Worm (Caenorhabditis elegans) whole organism, young adult: ENCODE measurements around the gene C11E4.8.

ENCODE experiments used
- B0019.2 ChIP-seq: fragments of 200-800 bp; sonication (Bioruptor generic); conservative IDR thresholded peaks from 2 replicates; pipeline ENCODE4 v1.3.6; 2022; ENCODE audit warnings: missing genetic modification reagents, missing genetic modification characterization, missing compliant biosample characterization
- C17E4.6 ChIP-seq: fragments of 200-800 bp; sonication (Bioruptor generic); IDR thresholded peaks from 2 replicates; pipeline ENCODE4 v1.3.6; 2022; ENCODE audit warnings: missing genetic modification reagents, missing genetic modification characterization, missing compliant biosample characterization
- D2030.7 ChIP-seq: fragments of 200-800 bp; sonication (Bioruptor generic); IDR thresholded peaks from 2 replicates; pipeline ENCODE4 v1.3.6; 2022; ENCODE audit warnings: missing genetic modification reagents, missing genetic modification characterization, missing compliant biosample characterization
- F10E7.11 ChIP-seq: sonication (generic microtip); optimal IDR thresholded peaks from 2 replicates; lab custom pipeline; 2017; ENCODE audit warnings: mild to moderate bottlenecking, missing genetic modification characterization, moderate library complexity, missing compliant biosample characterization
- F49E8.2 ChIP-seq: sonication (generic microtip); optimal IDR thresholded peaks from 3 replicates; lab custom pipeline; 2017; ENCODE audit warnings: missing genetic modification characterization, mild to moderate bottlenecking, missing compliant biosample characterization, antibody characterized with exemption, moderate library complexity; ENCODE audit not compliant: insufficient read depth
- T26A5.8 ChIP-seq: sonication (generic microtip); optimal IDR thresholded peaks from 2 replicates; lab custom pipeline; 2016; ENCODE audit warnings: missing genetic modification characterization, missing compliant biosample characterization
- Y53F4B.3 ChIP-seq: fragments of 200-800 bp; sonication (Bioruptor generic); IDR thresholded peaks from 2 replicates; pipeline ENCODE4 v1.3.6; 2022; ENCODE audit warnings: missing genetic modification reagents, missing genetic modification characterization, missing compliant biosample characterization
- Y53G8AR.9 ChIP-seq: fragments of 200-800 bp; sonication (Bioruptor generic); conservative IDR thresholded peaks from 2 replicates; pipeline ENCODE4 v1.3.6; 2022; ENCODE audit warnings: missing genetic modification reagents, missing genetic modification characterization, missing compliant biosample characterization
- Y56A3A.18 ChIP-seq: fragments of 200-800 bp; sonication (Bioruptor generic); IDR thresholded peaks from 2 replicates; pipeline ENCODE4 v1.3.6; 2022; ENCODE audit warnings: missing genetic modification reagents, missing genetic modification characterization, missing compliant biosample characterization
- Y79H2A.3 ChIP-seq: fragments of 200-800 bp; sonication (Bioruptor generic); conservative IDR thresholded peaks from 2 replicates; pipeline ENCODE4 v1.3.6; 2022; ENCODE audit warnings: missing genetic modification reagents, missing genetic modification characterization, missing compliant biosample characterization
- Y95B8A.8 ChIP-seq: fragments of 200-800 bp; sonication (Bioruptor generic); IDR thresholded peaks from 2 replicates; pipeline ENCODE4 v1.3.6; 2022; ENCODE audit warnings: missing genetic modification reagents, missing genetic modification characterization, missing compliant biosample characterization
- aptf-2 ChIP-seq: fragments of 200-800 bp; sonication (Bioruptor generic); conservative IDR thresholded peaks from 2 replicates; pipeline ENCODE4 v1.3.6; 2022; ENCODE audit warnings: missing genetic modification reagents, missing genetic modification characterization, missing compliant biosample characterization
- atf-7 ChIP-seq: sonication (generic microtip); optimal IDR thresholded peaks from 2 replicates; lab custom pipeline; 2017; ENCODE audit warnings: mild to moderate bottlenecking, missing genetic modification characterization, missing compliant biosample characterization
- attf-6 ChIP-seq: fragments of 200-800 bp; sonication (Bioruptor generic); IDR thresholded peaks from 2 replicates; pipeline ENCODE4 v1.3.6; 2022; ENCODE audit warnings: missing genetic modification reagents, missing genetic modification characterization, missing compliant biosample characterization
- bed-2 ChIP-seq: fragments of 200-800 bp; sonication (Bioruptor generic); IDR thresholded peaks from 2 replicates; pipeline ENCODE4 v1.3.6; 2022; ENCODE audit warnings: missing genetic modification reagents, missing genetic modification characterization, missing compliant biosample characterization
- ccch-3 ChIP-seq: fragments of 200-800 bp; sonication (Bioruptor generic); optimal IDR thresholded peaks from 2 replicates; lab custom pipeline; 2018; ENCODE audit warnings: mild to moderate bottlenecking, missing genetic modification characterization, missing compliant biosample characterization
- ceh-27 ChIP-seq: fragments of 200-800 bp; sonication (Bioruptor generic); optimal IDR thresholded peaks from 2 replicates; lab custom pipeline; 2018; ENCODE audit warnings: mild to moderate bottlenecking, missing genetic modification characterization, moderate library complexity, missing compliant biosample characterization
- ceh-40 ChIP-seq: fragments of 200-800 bp; sonication (Bioruptor generic); IDR thresholded peaks from 2 replicates; pipeline ENCODE4 v1.3.6; 2022; ENCODE audit warnings: missing genetic modification characterization, missing compliant biosample characterization
- ceh-79 ChIP-seq: sonication (generic microtip); optimal IDR thresholded peaks from 2 replicates; lab custom pipeline; 2017; ENCODE audit warnings: mild to moderate bottlenecking, missing genetic modification characterization, missing compliant biosample characterization
- chd-7 ChIP-seq: sonication (generic microtip); optimal IDR thresholded peaks from 2 replicates; lab custom pipeline; 2016; ENCODE audit warnings: mild to moderate bottlenecking, missing genetic modification characterization, moderate library complexity, missing compliant biosample characterization
- die-1 ChIP-seq: sonication (generic microtip); optimal IDR thresholded peaks from 2 replicates; lab custom pipeline; 2016; ENCODE audit warnings: missing genotype, mild to moderate bottlenecking, missing genetic modification characterization, missing compliant biosample characterization
- dox-1 ChIP-seq: fragments of 200-800 bp; sonication (Bioruptor generic); IDR thresholded peaks from 2 replicates; pipeline ENCODE4 v1.3.6; 2022; ENCODE audit warnings: missing genetic modification reagents, missing genetic modification characterization, missing compliant biosample characterization
- egrh-3 ChIP-seq: fragments of 200-800 bp; sonication (Bioruptor generic); IDR thresholded peaks from 2 replicates; pipeline ENCODE4 v1.3.6; 2022; ENCODE audit warnings: missing genetic modification reagents, missing genetic modification characterization, missing compliant biosample characterization
- him-1 ChIP-seq: sonication (generic microtip); optimal IDR thresholded peaks from 2 replicates; lab custom pipeline; 2016; ENCODE audit warnings: missing genotype, missing genetic modification reagents, missing genetic modification characterization, missing compliant biosample characterization
- hlh-26 ChIP-seq: fragments of 200-800 bp; sonication (Bioruptor generic); conservative IDR thresholded peaks from 2 replicates; pipeline ENCODE4 v1.3.6; 2022; ENCODE audit warnings: missing genetic modification reagents, missing genetic modification characterization, missing compliant biosample characterization
- hmg-1.2 ChIP-seq: fragments of 200-800 bp; sonication (Bioruptor generic); IDR thresholded peaks from 2 replicates; pipeline ENCODE4 v1.3.6; 2022; ENCODE audit warnings: missing genetic modification reagents, missing genetic modification characterization, missing compliant biosample characterization
- hrde-1 ChIP-seq: sonication (generic microtip); optimal IDR thresholded peaks from 2 replicates; lab custom pipeline; 2016; ENCODE audit warnings: missing genetic modification characterization, mild to moderate bottlenecking, missing compliant biosample characterization, moderate library complexity, missing genotype, missing genetic modification reagents, borderline replicate concordance
- lag-1 ChIP-seq: fragments of 200-800 bp; sonication (Bioruptor generic); IDR thresholded peaks from 2 replicates; pipeline ENCODE4 v1.3.6; 2022; ENCODE audit warnings: missing genetic modification reagents, missing genetic modification characterization, missing compliant biosample characterization
- lin-26 ChIP-seq: fragments of 200-800 bp; sonication (Bioruptor generic); IDR thresholded peaks from 2 replicates; pipeline ENCODE4 v1.3.6; 2022; ENCODE audit warnings: missing genetic modification reagents, missing genetic modification characterization, missing compliant biosample characterization
- lir-1 ChIP-seq: fragments of 200-800 bp; sonication (Bioruptor generic); conservative IDR thresholded peaks from 2 replicates; pipeline ENCODE4 v1.3.6; 2022; ENCODE audit warnings: missing genetic modification reagents, missing genetic modification characterization, missing compliant biosample characterization
- lsl-1 ChIP-seq: fragments of 200-800 bp; sonication (Bioruptor generic); optimal IDR thresholded peaks from 2 replicates; lab custom pipeline; 2018; ENCODE audit warnings: mild to moderate bottlenecking, missing genetic modification characterization, moderate library complexity, missing compliant biosample characterization
- madf-6 ChIP-seq: fragments of 200-800 bp; sonication (Bioruptor generic); IDR thresholded peaks from 2 replicates; pipeline ENCODE4 v1.3.6; 2022; ENCODE audit warnings: missing genetic modification reagents, missing genetic modification characterization, missing compliant biosample characterization
- madf-8 ChIP-seq: fragments of 200-800 bp; sonication (Bioruptor generic); conservative IDR thresholded peaks from 2 replicates; pipeline ENCODE4 v1.3.6; 2022; ENCODE audit warnings: missing genetic modification reagents, missing genetic modification characterization, missing compliant biosample characterization
- nhr-120 ChIP-seq: fragments of 200-800 bp; sonication (Bioruptor generic); IDR thresholded peaks from 2 replicates; pipeline ENCODE4 v1.3.6; 2022; ENCODE audit warnings: missing genetic modification characterization, missing compliant biosample characterization
- repo-1 ChIP-seq: sonication (generic microtip); optimal IDR thresholded peaks from 2 replicates; lab custom pipeline; 2017; ENCODE audit warnings: mild to moderate bottlenecking, missing genetic modification characterization, missing compliant biosample characterization
- rpc-1 ChIP-seq, 2 experiments: fragments of 150-350 bp in 1 of 2; sonication (generic microtip) in 1 of 2; optimal IDR thresholded peaks; 2 replicates each; lab custom pipeline; 2014 to 2018; ENCODE audit warnings: missing biosample characterization in 1 of 2, missing genetic modification characterization in 1 of 2, missing genetic modification reagents in 1 of 2, missing genotype in 1 of 2
- sea-2 ChIP-seq: fragments of 200-800 bp; sonication (Bioruptor generic); IDR thresholded peaks from 2 replicates; pipeline ENCODE4 v1.3.6; 2022; ENCODE audit warnings: missing genetic modification characterization, missing compliant biosample characterization
- unc-130 ChIP-seq: sonication (generic microtip); optimal IDR thresholded peaks from 2 replicates; lab custom pipeline; 2016; ENCODE audit warnings: missing genetic modification reagents, missing genetic modification characterization, missing compliant biosample characterization
- unc-62 ChIP-seq: fragments of 150-350 bp; optimal IDR thresholded peaks from 2 replicates; lab custom pipeline; 2014; ENCODE audit warnings: missing biosample characterization, missing genetic modification reagents, missing genetic modification characterization
- ztf-25 ChIP-seq: fragments of 200-800 bp; sonication (Bioruptor generic); IDR thresholded peaks from 2 replicates; pipeline ENCODE4 v1.3.6; 2022; ENCODE audit warnings: missing genetic modification reagents, missing genetic modification characterization, missing compliant biosample characterization
- ztf-3 ChIP-seq: fragments of 200-800 bp; sonication (Bioruptor generic); optimal IDR thresholded peaks from 2 replicates; lab custom pipeline; 2018; ENCODE audit warnings: mild to moderate bottlenecking, missing genetic modification characterization, missing compliant biosample characterization

The C11E4.8 gene

DNA sequence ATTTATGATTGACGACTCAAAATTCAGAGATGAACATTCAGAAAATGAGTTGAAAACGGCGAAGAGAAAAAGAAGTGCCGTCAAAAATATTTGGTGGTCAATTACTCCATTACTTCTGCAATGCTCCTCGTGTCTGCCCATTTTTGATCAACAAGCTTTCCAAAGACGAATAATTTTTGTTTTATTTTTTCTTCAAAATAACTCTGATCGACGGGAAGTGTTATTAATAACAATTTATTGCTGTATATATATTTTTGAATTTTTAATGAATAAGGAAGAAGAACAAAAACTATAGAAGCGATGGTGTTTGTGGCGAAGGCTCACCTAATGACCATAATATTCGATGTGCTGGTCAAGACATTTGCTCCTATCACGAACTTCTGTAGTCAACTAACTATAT lies at the start of gene C11E4.8:
Gene C11E4.8 (plus strand): TSS at position 301 of the 400 bp plus-strand sequence.
- TF ChIP-seq rpc-1 (optimal IDR thresholded peaks at IDR 0.05; lab: Kevin White, UChicago): no peak
- TF ChIP-seq rpc-1 (tag; optimal IDR thresholded peaks at IDR 0.05; lab: Kevin White, UChicago): no peak
- TF ChIP-seq C17E4.6 (GFP tag; lab: Robert Waterston, UW): no peak
- TF ChIP-seq ceh-27 (GFP tag; lab: Kevin White, UChicago): no peak
- TF ChIP-seq attf-6 (GFP tag; lab: Robert Waterston, UW): no peak
- TF ChIP-seq die-1 (tag; lab: Kevin White, UChicago): no peak
- no peak for TF ChIP-seq T26A5.8 (tag; lab: Kevin White, UChicago)

DNA sequence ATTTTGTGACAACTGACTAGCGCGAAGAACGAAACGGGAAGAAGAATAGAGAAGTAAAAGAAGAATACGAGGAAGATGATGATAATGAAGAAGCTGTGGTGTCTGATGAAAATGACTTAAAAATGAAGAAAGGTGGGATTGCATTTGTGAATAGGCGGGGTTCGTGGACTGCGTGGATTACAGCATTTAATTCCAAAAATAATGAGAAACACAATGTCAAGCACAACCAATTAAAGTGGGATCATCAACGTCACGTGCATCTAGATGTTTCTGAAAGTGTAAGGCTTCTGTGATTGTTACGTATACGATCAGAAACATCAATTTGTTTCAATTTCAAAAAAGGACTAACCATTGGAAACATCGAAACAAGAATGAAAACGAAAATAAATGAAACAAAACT lies 43.3 kb upstream of the C11E4.8 start, which contains the start of gene glb-17:
Gene glb-17 (minus strand): TSS at position 101 of the 400 bp plus-strand sequence.
- TF ChIP-seq aptf-2 (GFP tag; lab: Robert Waterston, UW): no peak

DNA sequence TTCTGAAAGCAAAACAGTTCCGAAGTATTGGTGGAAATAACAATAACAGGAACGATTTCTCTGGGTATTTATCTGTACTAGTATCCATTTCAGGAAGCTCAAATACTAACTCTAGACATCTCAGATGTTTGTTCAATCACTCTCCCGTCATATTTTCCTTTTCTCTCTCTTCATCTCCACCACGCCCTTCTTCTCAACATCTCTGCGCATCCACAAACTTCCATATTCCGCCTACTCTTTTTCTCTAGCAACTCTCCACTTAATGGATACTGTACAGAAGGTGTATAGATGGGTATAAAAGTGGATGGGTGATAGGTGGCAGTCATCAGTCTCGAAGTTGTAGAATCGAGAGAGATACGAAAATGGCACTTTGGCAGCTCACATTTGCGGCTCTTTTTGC lies 35.9 kb upstream of the C11E4.8 start, which contains the start of gene gpx-5:
Gene gpx-5 (plus strand): TSS at position 336 of the 400 bp plus-strand sequence.
- TF ChIP-seq repo-1 (tag; lab: Kevin White, UChicago): no peak
- no peak for TF ChIP-seq egrh-3 (GFP tag; lab: Robert Waterston, UW)
- no peak for TF ChIP-seq sea-2 (GFP tag; lab: Robert Waterston, UW)
- TF ChIP-seq Y53G8AR.9 (GFP tag; lab: Robert Waterston, UW): no peak
- TF ChIP-seq F10E7.11 (tag; lab: Kevin White, UChicago): no peak
- no peak for TF ChIP-seq him-1 (tag; lab: Kevin White, UChicago)
- TF ChIP-seq lin-26 (GFP tag; lab: Robert Waterston, UW): no peak; the same call in 1 of the 2 replicates
- TF ChIP-seq B0019.2 (GFP tag; lab: Robert Waterston, UW): no peak
- no peak for TF ChIP-seq lir-1 (GFP tag; lab: Robert Waterston, UW)
- TF ChIP-seq Y53F4B.3 (GFP tag; lab: Robert Waterston, UW): no peak
- TF ChIP-seq unc-130 (GFP tag; lab: Kevin White, UChicago): no peak
- TF ChIP-seq ceh-79 (tag; lab: Kevin White, UChicago): no peak
- no peak for TF ChIP-seq hmg-1.2 (GFP tag; lab: Robert Waterston, UW)
- no peak for TF ChIP-seq lag-1 (GFP tag; lab: Robert Waterston, UW)
- TF ChIP-seq ceh-40 (GFP tag; lab: Robert Waterston, UW): no peak
- no peak for TF ChIP-seq ccch-3 (GFP tag; lab: Kevin White, UChicago)

DNA sequence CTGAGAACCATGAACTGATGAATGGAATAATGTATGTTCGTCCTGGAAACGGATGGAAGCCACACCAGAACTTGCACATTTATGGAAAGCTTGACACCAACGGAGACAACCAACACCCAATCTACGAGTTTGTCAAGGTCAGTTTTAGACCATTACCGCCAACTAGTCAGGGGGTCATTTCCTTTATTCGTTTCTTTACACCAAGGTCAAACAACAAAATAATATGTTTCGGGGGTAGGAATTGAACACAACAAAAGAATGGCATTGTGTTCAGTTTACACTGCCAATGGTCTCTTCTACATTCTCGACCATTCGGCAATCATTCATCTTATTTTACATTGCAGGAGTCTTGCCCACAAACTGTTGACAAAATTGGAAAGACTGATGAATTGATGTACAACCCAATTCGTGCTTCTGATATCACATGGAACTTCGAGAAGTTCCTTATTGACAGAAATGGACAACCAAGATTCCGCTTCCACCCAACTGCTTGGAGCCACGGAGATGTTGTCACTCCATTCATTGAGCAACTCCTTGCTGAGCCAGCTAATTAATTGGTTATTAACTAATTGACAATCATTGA lies 34.6 kb upstream of the C11E4.8 start:
- TF ChIP-seq ztf-3 (GFP tag; lab: Kevin White, UChicago) (no peak), Y56A3A.18 (GFP tag; lab: Robert Waterston, UW) (no peak)

DNA sequence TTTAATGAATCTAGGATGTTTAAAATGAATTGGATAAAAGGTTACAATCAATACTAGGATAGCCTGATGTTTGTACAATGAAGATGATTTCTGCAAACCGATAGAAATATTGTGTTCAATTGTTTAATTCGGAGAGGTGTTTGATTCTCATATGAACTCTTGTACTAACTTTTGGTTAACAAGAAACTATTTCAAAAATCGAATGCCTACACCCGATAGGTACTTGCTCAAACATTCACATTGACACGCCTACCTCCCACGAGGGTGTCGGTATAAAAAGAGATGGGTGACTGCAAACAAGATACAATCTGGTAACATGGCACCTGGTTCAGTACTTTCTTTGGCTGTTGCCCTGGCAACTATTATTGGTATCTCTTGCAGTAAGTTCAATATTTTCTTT lies 32.6 kb upstream of the C11E4.8 start, which contains the start of gene gpx-3:
Gene gpx-3 (plus strand): TSS at position 301 of the 400 bp plus-strand sequence.
- TF ChIP-seq hmg-1.2 (GFP tag; lab: Robert Waterston, UW): no peak
- TF ChIP-seq nhr-120 (GFP tag; lab: Robert Waterston, UW): no peak
- TF ChIP-seq unc-62 (GFP tag; lab: Kevin White, UChicago): no peak
- no peak for TF ChIP-seq bed-2 (GFP tag; lab: Robert Waterston, UW)
- no peak for TF ChIP-seq Y79H2A.3 (GFP tag; lab: Robert Waterston, UW)
- TF ChIP-seq C17E4.6 (GFP tag; lab: Robert Waterston, UW): no peak
- TF ChIP-seq D2030.7 (GFP tag; lab: Robert Waterston, UW): no peak
- TF ChIP-seq hrde-1: no peak
- TF ChIP-seq madf-6 (GFP tag; lab: Robert Waterston, UW): no peak
- TF ChIP-seq chd-7: no peak
- no peak for TF ChIP-seq lsl-1 (GFP tag; lab: Kevin White, UChicago)
- TF ChIP-seq Y95B8A.8 (GFP tag; lab: Robert Waterston, UW): no peak
- no peak for TF ChIP-seq madf-8 (GFP tag; lab: Robert Waterston, UW)
- no peak for TF ChIP-seq hlh-26
- no peak for TF ChIP-seq atf-7 (tag; lab: Kevin White, UChicago)
- no peak for TF ChIP-seq ztf-25 (GFP tag; lab: Robert Waterston, UW)
- TF ChIP-seq F49E8.2 (tag; lab: Kevin White, UChicago): no peak
- TF ChIP-seq dox-1 (GFP tag; lab: Robert Waterston, UW): no peak
